Worm (Caenorhabditis elegans): ENCODE data around the gene F20B6.5.

F20B6.5 gene

ce11 chrX:4157896-4158295 lies 41.8 kb downstream of the F20B6.5 start:
- 0 out of 2 replicates have a peak, but pooled peaks have one; percentile 53 for TF ChIP-seq scrt-1 (GFP tag; IDR thresholded peaks at IDR 0.05)
- peak; percentile 78 for TF ChIP-seq hmg-4 (GFP tag; optimal IDR thresholded peaks at IDR 0.05)
- no peak for TF ChIP-seq aly-1 (tag; optimal IDR thresholded peaks at IDR 0.05)
- TF ChIP-seq F13C5.2 (tag; optimal IDR thresholded peaks at IDR 0.05): peak; percentile 14

ce11 chrX:4154784-4155183 lies 44.9 kb downstream of the F20B6.5 start:
- TF ChIP-seq hmbx-1 (tag; optimal IDR thresholded peaks at IDR 0.05): no peak
- TF ChIP-seq hnd-1 (tag; optimal IDR thresholded peaks at IDR 0.05): no peak
- no peak for TF ChIP-seq aly-1 (tag; optimal IDR thresholded peaks at IDR 0.05)
- TF ChIP-seq tbx-37 (GFP tag; conservative IDR thresholded peaks at IDR 0.05): no peak
- TF ChIP-seq scrt-1 (GFP tag; IDR thresholded peaks at IDR 0.05): no peak
- no peak for TF ChIP-seq B0310.2 (tag; optimal IDR thresholded peaks at IDR 0.05)
- TF ChIP-seq tbx-11 (GFP tag; IDR thresholded peaks at IDR 0.05): no peak
- TF ChIP-seq ceh-13 (GFP tag; optimal IDR thresholded peaks at IDR 0.05): no peak
- TF ChIP-seq ets-7 (tag; optimal IDR thresholded peaks at IDR 0.05): no peak
- no peak for TF ChIP-seq ceh-36 (tag; optimal IDR thresholded peaks at IDR 0.05)
- no peak for TF ChIP-seq hmg-4 (GFP tag; optimal IDR thresholded peaks at IDR 0.05)
- no peak for TF ChIP-seq flt-1 (GFP tag; IDR thresholded peaks at IDR 0.05)
- no peak for TF ChIP-seq sea-1 (GFP tag; conservative IDR thresholded peaks at IDR 0.05)
- no peak for TF ChIP-seq F13C5.2 (tag; optimal IDR thresholded peaks at IDR 0.05)
- TF ChIP-seq ama-1 (optimal IDR thresholded peaks at IDR 0.05): no peak
- TF ChIP-seq tra-4 (tag; optimal IDR thresholded peaks at IDR 0.05): no peak

ce11 chrX:4153343-4153742 lies 46.4 kb downstream of the F20B6.5 start, which contains the start of gene nck-1:
Gene nck-1 (minus strand): TSS chrX:4153443.
- TF ChIP-seq scrt-1 (GFP tag; IDR thresholded peaks at IDR 0.05) (no peak), ets-7 (tag; optimal IDR thresholded peaks at IDR 0.05) (no peak), ama-1 (optimal IDR thresholded peaks at IDR 0.05) (no peak), tbx-11 (GFP tag; IDR thresholded peaks at IDR 0.05) (no peak), ceh-13 (GFP tag; optimal IDR thresholded peaks at IDR 0.05) (no peak), flt-1 (GFP tag; IDR thresholded peaks at IDR 0.05) (no peak), hmbx-1 (tag; optimal IDR thresholded peaks at IDR 0.05) (no peak), tra-4 (tag; optimal IDR thresholded peaks at IDR 0.05) (no peak), F13C5.2 (tag; optimal IDR thresholded peaks at IDR 0.05) (no peak)

ce11 chrX:4151206-4151605 lies 48.5 kb downstream of the F20B6.5 start:
- TF ChIP-seq ama-1 (optimal IDR thresholded peaks at IDR 0.05) (no peak), tbx-37 (GFP tag; conservative IDR thresholded peaks at IDR 0.05) (no peak), B0310.2 (tag; optimal IDR thresholded peaks at IDR 0.05) (no peak), tbx-11 (GFP tag; IDR thresholded peaks at IDR 0.05) (no peak), ets-7 (tag; optimal IDR thresholded peaks at IDR 0.05) (no peak), sea-1 (GFP tag; conservative IDR thresholded peaks at IDR 0.05) (no peak), pes-1 (GFP tag; IDR thresholded peaks at IDR 0.05) (no peak), tra-4 (tag; optimal IDR thresholded peaks at IDR 0.05) (no peak), hnd-1 (tag; optimal IDR thresholded peaks at IDR 0.05) (no peak), hmbx-1 (tag; optimal IDR thresholded peaks at IDR 0.05) (no peak)
